Worm (Caenorhabditis elegans) whole organism, young adult: ENCODE data around the gene evl-14.

Experiments
- F57C9.4 ChIP-seq: sonication (generic microtip); optimal IDR thresholded peaks from 2 replicates; lab custom pipeline; 2017; ENCODE audit warnings: mild to moderate bottlenecking, missing genetic modification characterization, missing compliant biosample characterization
- ama-1 ChIP-seq, 3 experiments: fragments of 150-350 bp in 1 of 3; sonication (generic microtip) in 2 of 3; optimal IDR thresholded peaks; 2 replicates each; lab custom pipeline; 2014 to 2018; ENCODE audit warnings: missing biosample characterization in 2 of 3, missing genetic modification characterization in 2 of 3, missing genetic modification reagents in 2 of 3
- nhr-27 ChIP-seq: fragments of 200-800 bp; sonication (Bioruptor generic); optimal IDR thresholded peaks from 2 replicates; lab custom pipeline; 2018; ENCODE audit warnings: mild to moderate bottlenecking, missing genetic modification characterization, moderate library complexity, missing compliant biosample characterization
- snpc-4 ChIP-seq, 5 experiments: fragments of 150-350 bp in 1 of 5; sonication (generic microtip) in 4 of 5; optimal IDR thresholded peaks; 2 replicates each; lab custom pipeline; 2014 to 2018; ENCODE audit warnings: missing genetic modification characterization in 5 of 5, missing biosample characterization in 3 of 5, antibody characterized with exemption in 2 of 5, mild to moderate bottlenecking in 2 of 5, missing compliant biosample characterization in 2 of 5, missing genotype in 2 of 5, moderate library complexity in 2 of 5, missing genetic modification reagents in 1 of 5
- tlf-1 ChIP-seq: fragments of 200-800 bp; sonication (Bioruptor generic); optimal IDR thresholded peaks from 2 replicates; lab custom pipeline; 2018; ENCODE audit warnings: mild to moderate bottlenecking, missing genetic modification characterization, missing compliant biosample characterization

- TF ChIP-seq snpc-4 (GFP tag; optimal IDR thresholded peaks at IDR 0.05; lab: Kevin White, UChicago): no peak
- no peak for TF ChIP-seq snpc-4 (tag; optimal IDR thresholded peaks at IDR 0.05; lab: Kevin White, UChicago)
- TF ChIP-seq ama-1 (optimal IDR thresholded peaks at IDR 0.05; lab: Kevin White, UChicago): no peak
- TF ChIP-seq ama-1 (GFP tag; optimal IDR thresholded peaks at IDR 0.05; lab: Kevin White, UChicago): no peak
- TF ChIP-seq F57C9.4 (tag; lab: Kevin White, UChicago): no peak
- TF ChIP-seq nhr-27 (tag; lab: Kevin White, UChicago): no peak
- no peak for TF ChIP-seq tlf-1 (GFP tag; lab: Kevin White, UChicago)
These were observed 49.9 kb downstream of the evl-14 start, which contains the start of gene T08A11.1 for ce11 chrIII:4263048-4263447.
